Fruit fly (Drosophila melanogaster): Measurements from ENCODE around the gene CG42819.

The CG42819 gene

DNA sequence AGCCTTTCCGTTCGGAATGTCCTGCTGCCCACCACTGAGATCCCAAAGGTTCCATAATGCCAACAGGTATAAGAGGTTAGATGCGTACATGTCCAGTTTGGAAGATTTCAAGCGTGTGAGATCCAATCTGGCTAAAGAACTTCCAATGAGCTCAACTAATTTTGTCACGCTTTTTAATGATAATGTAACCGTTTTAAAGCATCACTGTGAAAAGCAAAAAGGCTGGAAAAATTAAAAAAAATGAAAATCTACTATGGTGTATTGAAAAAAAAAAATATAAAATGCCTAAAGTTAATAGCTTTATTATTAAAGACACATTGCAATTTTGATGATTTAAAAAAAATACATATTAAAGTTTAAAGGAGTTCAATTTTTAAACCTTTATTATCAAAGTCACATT, 4.0 kb upstream of the CG42819 start, which contains the start of gene Acp29AB:
Gene Acp29AB, minus strand, starts transcription at position 101 of the 400 bp plus-strand sequence.
- TF ChIP-seq CG8478 (optimal IDR thresholded peaks at IDR 0.05), result no peak
- TF ChIP-seq CTCF (optimal IDR thresholded peaks at IDR 0.05), result no peak

dm6 chr2L:8392298-8392697, 3.2 kb upstream of the CG42819 start, which contains the start of gene CG42820:
CG42820 (minus strand) TSS chr2L:8392398.
- TF ChIP-seq CTCF (optimal IDR thresholded peaks at IDR 0.05), result no peak

- no peak for TF ChIP-seq CG8478 (optimal IDR thresholded peaks at IDR 0.05)
- no peak for TF ChIP-seq CTCF (optimal IDR thresholded peaks at IDR 0.05)
Measured at dm6 chr2L:8385849-8386248, 3.3 kb downstream of the CG42819 start.

DNA sequence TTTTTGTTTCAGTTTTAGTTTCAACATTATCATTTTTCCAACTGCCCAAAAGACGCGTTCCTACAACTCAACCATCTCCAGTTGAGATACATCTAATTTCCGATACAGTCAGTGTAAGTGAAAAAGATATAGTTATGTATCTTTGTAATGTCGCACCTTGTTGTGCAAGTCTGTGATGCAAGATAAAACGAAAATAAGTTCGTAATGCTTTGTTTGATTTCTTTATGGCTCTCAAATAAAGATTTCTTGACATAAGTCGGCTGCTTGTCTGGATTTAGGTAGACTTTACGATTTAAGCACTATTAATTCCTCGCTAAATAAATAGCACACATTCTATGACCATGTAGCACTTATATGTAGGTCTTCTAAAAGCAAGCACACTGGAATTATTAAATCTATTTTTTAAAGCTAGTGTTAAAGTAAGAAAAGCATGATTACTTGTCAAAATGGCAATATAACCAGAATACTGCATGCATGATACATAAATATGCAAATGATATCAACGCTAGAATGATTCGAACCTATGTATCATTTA, 4.1 kb downstream of the CG42819 start:
- no peak for TF ChIP-seq CTCF (optimal IDR thresholded peaks at IDR 0.05)
- no peak for TF ChIP-seq CG8478 (optimal IDR thresholded peaks at IDR 0.05)

DNA sequence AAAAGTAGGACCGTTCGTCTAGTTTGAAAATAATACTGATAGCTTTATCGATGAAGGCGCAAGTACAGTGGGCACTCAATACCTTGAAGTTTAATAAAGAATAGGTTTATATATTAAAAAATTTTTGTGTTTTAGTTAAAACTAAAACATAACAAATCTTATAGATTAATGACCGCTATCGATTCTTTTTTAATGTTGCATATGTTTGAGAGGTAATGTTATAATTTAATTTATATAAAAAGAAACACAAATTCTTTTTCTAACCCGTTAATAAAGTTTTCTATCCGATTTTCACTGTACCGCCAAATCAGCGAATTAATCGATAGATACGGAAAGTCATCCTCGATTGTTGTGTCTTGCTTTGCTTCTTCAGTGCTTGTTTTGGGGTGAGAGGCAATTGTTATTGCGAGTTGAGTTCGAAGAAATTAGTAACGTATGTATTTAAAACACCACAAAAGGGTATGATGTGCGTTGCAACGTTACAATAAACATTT, 5.0 kb downstream of the CG42819 start, which contains the start of the genes Dad1 and CG13384:
Gene Dad1, minus strand, starts transcription at position 30 of the 494 bp plus-strand sequence.
Gene CG13384, plus strand, starts transcription at position 348 of the 494 bp plus-strand sequence.
- no peak for TF ChIP-seq CG8478 (optimal IDR thresholded peaks at IDR 0.05)
- no peak for TF ChIP-seq CTCF (optimal IDR thresholded peaks at IDR 0.05)

- TF ChIP-seq CG8478 (optimal IDR thresholded peaks at IDR 0.05) (no peak), CTCF (optimal IDR thresholded peaks at IDR 0.05) (no peak)
Measured at dm6 chr2L:8382646-8383045, 6.5 kb downstream of the CG42819 start, which contains the start of the genes CG13392 and Rcd4. CG13392 (minus strand) TSS chr2L:8382807. Rcd4 (plus strand) TSS chr2L:8382861.

- TF ChIP-seq CG8478 (optimal IDR thresholded peaks at IDR 0.05), result no peak
- no peak for TF ChIP-seq CTCF (optimal IDR thresholded peaks at IDR 0.05)
Measured at dm6 chr2L:8381508-8382036, 7.6 kb downstream of the CG42819 start, which contains the start of gene AlaRS. AlaRS (minus strand) TSS chr2L:8381764.

dm6 chr2L:8376717-8377116, 12.4 kb downstream of the CG42819 start, which contains the start of the genes CG13390 and CG17294:
CG13390 (minus strand) TSS chr2L:8376797.
CG17294 (plus strand) TSS chr2L:8377035.
- no peak for TF ChIP-seq CG8478 (optimal IDR thresholded peaks at IDR 0.05)
- TF ChIP-seq CTCF (optimal IDR thresholded peaks at IDR 0.05), result no peak

DNA sequence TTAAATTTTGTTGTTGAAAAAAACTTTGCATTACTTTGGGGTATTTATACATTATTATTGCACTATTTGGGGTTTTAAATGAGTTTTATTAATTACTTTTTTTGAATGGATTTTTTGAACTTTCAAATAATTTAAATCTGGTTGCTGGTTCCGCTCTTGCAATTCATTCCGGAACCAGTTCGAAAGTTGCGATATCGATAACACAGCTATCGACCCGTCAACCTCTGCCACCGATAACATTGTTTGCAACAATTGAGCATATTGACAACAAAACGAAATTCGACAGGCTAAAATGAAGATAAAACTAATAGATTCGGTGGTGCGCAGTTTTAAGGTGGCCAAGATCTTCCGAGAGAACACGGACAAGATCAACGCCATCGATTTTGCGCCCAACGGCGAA, 14.9 kb downstream of the CG42819 start, which contains the start of gene Wdr82:
Gene Wdr82, plus strand, starts transcription at position 227 of the 400 bp plus-strand sequence.
- TF ChIP-seq CG8478 (optimal IDR thresholded peaks at IDR 0.05) (no peak), CTCF (optimal IDR thresholded peaks at IDR 0.05) (no peak)

- TF ChIP-seq CG8478 (optimal IDR thresholded peaks at IDR 0.05), result no peak
- no peak for TF ChIP-seq CTCF (optimal IDR thresholded peaks at IDR 0.05)
Measured at dm6 chr2L:8372248-8372647, 16.9 kb downstream of the CG42819 start.

DNA sequence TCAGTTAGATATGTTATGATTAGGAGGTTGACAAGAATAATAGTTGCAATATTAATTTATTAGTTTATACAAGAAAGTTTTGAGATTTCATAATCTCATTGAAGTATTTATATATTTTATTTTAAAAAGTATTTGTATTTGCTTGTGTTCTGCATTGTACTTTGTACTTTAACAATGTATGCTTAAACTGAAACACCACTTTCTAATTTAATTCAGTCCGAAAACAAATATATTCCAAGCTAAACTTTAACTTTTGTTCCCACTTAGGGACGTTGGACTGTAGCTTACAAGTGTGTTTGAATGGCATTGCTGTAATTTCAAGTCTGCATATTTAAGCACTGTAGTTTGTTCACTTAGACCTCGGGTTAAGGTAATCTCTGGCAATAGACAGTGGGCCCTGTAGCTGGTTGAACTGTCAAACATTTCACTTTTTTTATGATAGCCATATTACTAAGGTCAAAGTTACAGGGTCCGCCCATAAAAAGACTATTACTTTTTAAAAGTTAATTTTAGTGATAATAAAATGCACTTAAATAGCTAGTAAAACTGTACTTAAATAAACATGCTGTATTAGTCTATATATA, 17.7 kb downstream of the CG42819 start:
- no peak for TF ChIP-seq CG8478 (optimal IDR thresholded peaks at IDR 0.05)
- TF ChIP-seq CTCF (optimal IDR thresholded peaks at IDR 0.05), result no peak

dm6 chr2L:8370364-8371326, 18.5 kb downstream of the CG42819 start, which contains the start of gene CG17292:
CG17292 (plus strand) TSS chr2L:8370454.
- no peak for TF ChIP-seq CTCF (optimal IDR thresholded peaks at IDR 0.05)
- no peak for TF ChIP-seq CG8478 (optimal IDR thresholded peaks at IDR 0.05)

- TF ChIP-seq CTCF (optimal IDR thresholded peaks at IDR 0.05) (no peak), CG8478 (optimal IDR thresholded peaks at IDR 0.05) (no peak)
Measured at dm6 chr2L:8365701-8366643, 23.2 kb downstream of the CG42819 start, which contains the start of gene Pp2A-29B. Pp2A-29B (plus strand) TSS chr2L:8366038.

Data from S2 (cell line).